Worm (Caenorhabditis elegans): ENCODE measurements around the gene glt-6.
A peak's percentile ranks its signal among the peaks of the same experiment; 100 is the strongest.

ce11 chrIV:7520258-7520657 lies 16.8 kb downstream of the glt-6 start:
- no peak for TF ChIP-seq snpc-4 (tag; optimal IDR thresholded peaks at IDR 0.05)
- TF ChIP-seq nhr-11 (tag; optimal IDR thresholded peaks at IDR 0.05) = no peak
- TF ChIP-seq zag-1 (tag; optimal IDR thresholded peaks at IDR 0.05) = no peak
- TF ChIP-seq lsy-2 (tag; optimal IDR thresholded peaks at IDR 0.05) = no peak
- no peak for TF ChIP-seq nhr-237 (tag; optimal IDR thresholded peaks at IDR 0.05)
- TF ChIP-seq lin-11 (tag; optimal IDR thresholded peaks at IDR 0.05) = no peak
- TF ChIP-seq fos-1 (tag; optimal IDR thresholded peaks at IDR 0.05) = peak; percentile 58

All from whole organism, L2 larva.